Worm (Caenorhabditis elegans) whole organism, L1 larva: Measurements from ENCODE around the gene tctn-1.
"Not testable (repeated sequence)": the region's sequence is repeated elsewhere in the genome, so short reads cannot be mapped to it uniquely, and the experiment has no call there.

Experiments used
- dpl-1 ChIP-seq, 3 experiments: fragments of 150-350 bp in 2 of 3; sonication (generic microtip) in 1 of 3; optimal IDR thresholded peaks; 2 replicates each; lab custom pipeline; 2014 to 2017; ENCODE audit warnings: missing biosample characterization in 3 of 3, missing genetic modification characterization in 3 of 3, missing genetic modification reagents in 3 of 3
- jun-1 ChIP-seq: fragments of 150-350 bp; optimal IDR thresholded peaks from 2 replicates; lab custom pipeline; 2014; ENCODE audit warnings: missing biosample characterization, missing genetic modification reagents, missing genetic modification characterization
- lin-39 ChIP-seq: fragments of 150-350 bp; optimal IDR thresholded peaks from 2 replicates; lab custom pipeline; 2014; ENCODE audit warnings: missing biosample characterization, missing genetic modification reagents, missing genetic modification characterization
- nhr-28 ChIP-seq: fragments of 150-350 bp; optimal IDR thresholded peaks from 2 replicates; lab custom pipeline; 2014; ENCODE audit warnings: missing biosample characterization, missing genetic modification characterization
- snpc-4 ChIP-seq: fragments of 150-350 bp; optimal IDR thresholded peaks from 2 replicates; lab custom pipeline; 2014; ENCODE audit warnings: missing biosample characterization, missing genetic modification characterization
- zag-1 ChIP-seq: fragments of 150-350 bp; optimal IDR thresholded peaks from 2 replicates; lab custom pipeline; 2014; ENCODE audit warnings: missing biosample characterization, missing genetic modification characterization

ce11 chrIV:4715785-4716184 lies 31.8 kb downstream of the tctn-1 start, which contains the start of gene miro-1:
- not testable (repeated sequence) for TF ChIP-seq jun-1 (tag; lab: Kevin White, UChicago); zag-1 (tag; lab: Kevin White, UChicago); dpl-1 (GFP tag; optimal IDR thresholded peaks at IDR 0.05; lab: Kevin White, UChicago); lin-39 (tag; lab: Kevin White, UChicago); nhr-28 (tag; lab: Kevin White, UChicago); snpc-4 (tag; lab: Kevin White, UChicago)
